Fruit fly (Drosophila melanogaster) Kc167 (cell line): ENCODE measurements around the gene TyrR.

ENCODE experiments used
- Myc ChIP-seq: fragments of >200 bp; optimal IDR thresholded peaks from 2 replicates; lab custom pipeline; 2017; ENCODE audit warnings: missing external identifiers
- Sin3A ChIP-seq: fragments of >200 bp; optimal IDR thresholded peaks from 2 replicates; lab custom pipeline; 2018; ENCODE audit warnings: missing external identifiers
- h ChIP-seq: fragments of >200 bp; optimal IDR thresholded peaks from 3 replicates; lab custom pipeline; 2018; ENCODE audit warnings: missing external identifiers
- insv ChIP-seq: fragments of >200 bp; optimal IDR thresholded peaks from 3 replicates; lab custom pipeline; 2018; ENCODE audit warnings: missing external identifiers
- ttk ChIP-seq: sonication (Bioruptor generic); optimal IDR thresholded peaks from 2 replicates; lab custom pipeline; 2017; ENCODE audit warnings: missing external identifiers

DNA sequence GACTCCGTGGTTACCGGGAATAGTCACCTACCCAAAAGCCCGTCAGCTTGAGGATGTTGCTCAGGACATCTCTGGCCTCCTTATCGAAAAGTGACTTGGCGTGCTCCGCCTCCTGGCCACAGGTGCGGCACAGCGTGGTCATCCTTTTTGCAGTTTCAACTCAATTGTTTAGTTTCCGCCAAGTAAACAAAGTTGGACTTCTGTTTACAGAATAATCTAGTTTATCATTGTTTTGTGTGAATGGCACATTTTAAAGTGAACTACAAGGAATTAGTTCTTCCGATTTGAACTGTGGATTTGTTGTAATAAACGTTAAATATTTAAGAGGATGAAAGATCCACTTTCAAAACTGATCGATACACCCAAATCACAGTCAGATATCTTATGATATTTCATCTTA lies 40.0 kb upstream of the TyrR start, which contains the start of gene CG17806:
- TF ChIP-seq insv (no peak), Myc (no peak), h (no peak), Sin3A (lab: Kevin White, UChicago) (no peak), ttk (lab: Kevin White, UChicago) (no peak)
